Fruit fly (Drosophila melanogaster): ENCODE data around the gene CG7655.

Gene CG7655

dm6 chr3R:17711646-17711975, 29.1 kb downstream of the CG7655 start:
- TF ChIP-seq CG15601 (tag; optimal IDR thresholded peaks at IDR 0.05) (no peak), CG6689 (GFP tag; IDR thresholded peaks at IDR 0.05) (no peak), tap (tag; optimal IDR thresholded peaks at IDR 0.05) (peak; percentile 18), CG31441 (GFP tag; IDR thresholded peaks at IDR 0.05) (no peak), NK7.1 (GFP tag; optimal IDR thresholded peaks at IDR 0.05) (no peak), croc (GFP tag; conservative IDR thresholded peaks at IDR 0.05) (no peak), sens (GFP tag) (peak; percentile 62)

dm6 chr3R:17712623-17713521, 30.4 kb downstream of the CG7655 start:
- TF ChIP-seq ac (GFP tag; optimal IDR thresholded peaks at IDR 0.05) (no peak), CG13775 (GFP tag; optimal IDR thresholded peaks at IDR 0.05) (no peak), ato (GFP tag; IDR thresholded peaks at IDR 0.05; ENCODE audit: partially characterized antibody) (no peak), pzg (GFP tag; optimal IDR thresholded peaks at IDR 0.05) (no peak), pros (GFP tag; optimal IDR thresholded peaks at IDR 0.05) (peak; percentile 83), NK7.1 (GFP tag; optimal IDR thresholded peaks at IDR 0.05) (no peak), sens-2 (GFP tag; IDR thresholded peaks at IDR 0.05) (no peak), bsh (GFP tag; optimal IDR thresholded peaks at IDR 0.05) (peak in 1 of 2 experiments; percentile 16), tll (GFP tag; optimal IDR thresholded peaks at IDR 0.05) (no peak), CG1602 (GFP tag; optimal IDR thresholded peaks at IDR 0.05) (no peak), CG4424 (GFP tag; optimal IDR thresholded peaks at IDR 0.05) (no peak), chinmo (GFP tag; IDR thresholded peaks at IDR 0.05; ENCODE audit: partially characterized antibody) (peak; percentile 74; the same call in 2 of the 4 replicates), CG6175 (GFP tag; IDR thresholded peaks at IDR 0.05) (no peak), Pdp1 (GFP tag; optimal IDR thresholded peaks at IDR 0.05) (peak in 1 of 2 experiments; percentile 51), CG11723 (GFP tag; optimal IDR thresholded peaks at IDR 0.05) (no peak), Side (GFP tag; optimal IDR thresholded peaks at IDR 0.05) (no peak), repo (GFP tag; optimal IDR thresholded peaks at IDR 0.05) (no peak), tin (GFP tag; optimal IDR thresholded peaks at IDR 0.05) (no peak), CG18011 (GFP tag; optimal IDR thresholded peaks at IDR 0.05) (no peak), pum (GFP tag; optimal IDR thresholded peaks at IDR 0.05) (no peak), wek (GFP tag; optimal IDR thresholded peaks at IDR 0.05) (no peak), hbn (GFP tag; IDR thresholded peaks at IDR 0.05; ENCODE audit: partially characterized antibody) (no peak), Optix (GFP tag; IDR thresholded peaks at IDR 0.05) (no peak), CG12391 (tag; optimal IDR thresholded peaks at IDR 0.05) (no peak), kah (GFP tag; optimal IDR thresholded peaks at IDR 0.05) (peak; percentile 12), Six4 (GFP tag; optimal IDR thresholded peaks at IDR 0.05) (no peak), CG34376 (GFP tag; optimal IDR thresholded peaks at IDR 0.05) (no peak), GATAe (GFP tag; conservative IDR thresholded peaks at IDR 0.05) (no peak), CG12236 (GFP tag; optimal IDR thresholded peaks at IDR 0.05) (no peak), Doc2 (GFP tag; IDR thresholded peaks at IDR 0.05) (no peak), CG31365 (tag; optimal IDR thresholded peaks at IDR 0.05) (no peak), CG11504 (tag; optimal IDR thresholded peaks at IDR 0.05) (no peak), CG7271 (tag; optimal IDR thresholded peaks at IDR 0.05) (no peak), Eip74EF (GFP tag; optimal IDR thresholded peaks at IDR 0.05) (peak in 1 of 2 experiments; percentile 29), croc (GFP tag; conservative IDR thresholded peaks at IDR 0.05) (no peak), Xrp1 (GFP tag; IDR thresholded peaks at IDR 0.05) (peak; percentile 15; the same call in 1 of the 2 replicates), Hey (tag; optimal IDR thresholded peaks at IDR 0.05) (no peak), CG10654 (GFP tag; optimal IDR thresholded peaks at IDR 0.05) (no peak), CG6689 (GFP tag; IDR thresholded peaks at IDR 0.05) (no peak), Taf1 (GFP tag; IDR thresholded peaks at IDR 0.05) (no peak), CG4617 (GFP tag; optimal IDR thresholded peaks at IDR 0.05; ENCODE audit: borderline replicate concordance) (no peak), CG3281 (GFP tag; optimal IDR thresholded peaks at IDR 0.05) (no peak)
